Fruit fly (Drosophila melanogaster) whole organism, embryonic: ENCODE results near the gene CG42711.
A peak's percentile ranks its signal among the peaks of the same experiment; 100 is the strongest.

ENCODE experiments used
- CG10431 ChIP-seq: fragments of 200-800 bp; sonication (Bioruptor generic); optimal IDR thresholded peaks from 3 replicates; lab custom pipeline; 2018; ENCODE audit warnings: missing biosample characterization, mild to moderate bottlenecking, missing genetic modification characterization
- CG11247 ChIP-seq: fragments of 200-800 bp; sonication (Bioruptor generic); IDR thresholded peaks from 2 replicates; pipeline ENCODE4 v1.3.6; 2022; ENCODE audit warnings: missing biosample characterization, missing genetic modification characterization
- CG12104 ChIP-seq: fragments of 200-800 bp; sonication (Bioruptor generic); optimal IDR thresholded peaks from 3 replicates; lab custom pipeline; 2016; ENCODE audit warnings: missing biosample characterization, missing genetic modification characterization
- CG1233 ChIP-seq: fragments of 200-800 bp; sonication (Bioruptor generic); optimal IDR thresholded peaks from 4 replicates; lab custom pipeline; 2018; ENCODE audit warnings: missing biosample characterization, mild to moderate bottlenecking, missing genetic modification characterization
- CG13123 ChIP-seq: fragments of 200-800 bp; sonication (Bioruptor generic); optimal IDR thresholded peaks from 2 replicates; lab custom pipeline; 2016; ENCODE audit warnings: missing biosample characterization, missing genetic modification characterization
- CG15514 ChIP-seq: fragments of 200-800 bp; sonication (Bioruptor generic); optimal IDR thresholded peaks from 3 replicates; lab custom pipeline; 2017; ENCODE audit warnings: missing biosample characterization, missing genetic modification characterization, mild to moderate bottlenecking, moderate library complexity, missing genetic modification reagents
- CG16863 ChIP-seq: fragments of 200-800 bp; sonication (Bioruptor generic); optimal IDR thresholded peaks from 3 replicates; lab custom pipeline; 2016; ENCODE audit warnings: missing biosample characterization, missing genetic modification characterization
- CG2678 ChIP-seq: fragments of 200-800 bp; sonication (Bioruptor generic); optimal IDR thresholded peaks from 3 replicates; lab custom pipeline; 2019; ENCODE audit warnings: missing biosample characterization, mild to moderate bottlenecking, missing genetic modification characterization, moderate library complexity
- CG31224 ChIP-seq: fragments of 200-800 bp; sonication (Bioruptor generic); IDR thresholded peaks from 2 replicates; pipeline ENCODE4 v1.3.6; 2022; ENCODE audit warnings: missing biosample characterization, missing genetic modification characterization
- CG3726 ChIP-seq: fragments of 200-800 bp; sonication (Bioruptor generic); IDR thresholded peaks from 3 replicates; pipeline ENCODE4, ENCODE4 v1.3.6; 2022; ENCODE audit warnings: missing biosample characterization, missing genetic modification characterization
- CG6654 ChIP-seq: fragments of 200-800 bp; sonication (Bioruptor generic); optimal IDR thresholded peaks from 2 replicates; lab custom pipeline; 2017; ENCODE audit warnings: missing biosample characterization, mild to moderate bottlenecking, missing genetic modification characterization
- CG8944 ChIP-seq: fragments of 200-800 bp; sonication (Bioruptor generic); optimal IDR thresholded peaks from 3 replicates; lab custom pipeline; 2016; ENCODE audit warnings: missing biosample characterization, missing genetic modification characterization
- CG9437 ChIP-seq: fragments of 200-800 bp; sonication (Bioruptor generic); optimal IDR thresholded peaks from 2 replicates; lab custom pipeline; 2018; ENCODE audit warnings: missing biosample characterization, mild to moderate bottlenecking, missing genetic modification characterization
- Camta ChIP-seq: fragments of 200-800 bp; sonication (Bioruptor generic); optimal IDR thresholded peaks from 2 replicates; lab custom pipeline; 2016; ENCODE audit warnings: missing biosample characterization, missing genetic modification characterization
- Dip2 ChIP-seq: fragments of 200-800 bp; sonication (Bioruptor generic); IDR thresholded peaks from 2 replicates; pipeline ENCODE4 v1.3.6; 2022; ENCODE audit warnings: missing biosample characterization, missing genetic modification characterization
- Dp ChIP-seq: fragments of 200-800 bp; sonication (Bioruptor generic); optimal IDR thresholded peaks from 2 replicates; lab custom pipeline; 2018; ENCODE audit warnings: missing biosample characterization, mild to moderate bottlenecking, missing genetic modification characterization, moderate library complexity
- Max ChIP-seq: fragments of 200-800 bp; sonication (Bioruptor generic); optimal IDR thresholded peaks from 2 replicates; lab custom pipeline; 2016; ENCODE audit warnings: missing biosample characterization, mild to moderate bottlenecking, missing genetic modification characterization
- NC2β ChIP-seq: fragments of 200-800 bp; sonication (Bioruptor generic); optimal IDR thresholded peaks from 2 replicates; lab custom pipeline; 2016; ENCODE audit warnings: missing biosample characterization, missing genetic modification characterization
- Sox102F ChIP-seq: fragments of 200-800 bp; sonication (Bioruptor generic); optimal IDR thresholded peaks from 2 replicates; lab custom pipeline; 2018; ENCODE audit warnings: missing biosample characterization, mild to moderate bottlenecking, missing genetic modification characterization, moderate library complexity
- Spps ChIP-seq: fragments of 200-800 bp; sonication (Bioruptor generic); optimal IDR thresholded peaks from 2 replicates; lab custom pipeline; 2018; ENCODE audit warnings: missing biosample characterization, mild to moderate bottlenecking, missing genetic modification characterization
- Sry-β ChIP-seq: fragments of 200-800 bp; sonication (Bioruptor generic); optimal IDR thresholded peaks from 2 replicates; lab custom pipeline; 2018; ENCODE audit warnings: missing biosample characterization, mild to moderate bottlenecking, missing genetic modification characterization, moderate library complexity
- ato ChIP-seq: fragments of 200-800 bp; sonication (Bioruptor generic); IDR thresholded peaks from 2 replicates; pipeline ENCODE4 v1.3.6; 2022; ENCODE audit warnings: missing biosample characterization, missing genetic modification characterization; ENCODE audit not compliant: partially characterized antibody
- caup ChIP-seq: fragments of 200-800 bp; sonication (Bioruptor generic); optimal IDR thresholded peaks from 3 replicates; lab custom pipeline; 2017; ENCODE audit warnings: missing biosample characterization, mild to moderate bottlenecking, missing genetic modification characterization, moderate library complexity; ENCODE audit not compliant: severe bottlenecking
- chn ChIP-seq: fragments of 200-800 bp; sonication (Bioruptor generic); optimal IDR thresholded peaks from 2 replicates; lab custom pipeline; 2016; ENCODE audit warnings: missing biosample characterization, missing genetic modification characterization
- danr ChIP-seq: fragments of 200-800 bp; sonication (Bioruptor generic); IDR thresholded peaks from 2 replicates; pipeline ENCODE4 v1.3.6; 2022; ENCODE audit warnings: missing biosample characterization, missing genetic modification characterization
- dimm ChIP-seq: fragments of 200-800 bp; sonication (Bioruptor generic); IDR thresholded peaks from 2 replicates; pipeline ENCODE4 v1.3.6; 2022; ENCODE audit warnings: missing biosample characterization, missing genetic modification characterization
- disco-r ChIP-seq: fragments of 200-800 bp; sonication (Bioruptor generic); optimal IDR thresholded peaks from 2 replicates; lab custom pipeline; 2016; ENCODE audit warnings: missing biosample characterization, missing genetic modification characterization
- dmrt11E ChIP-seq: fragments of 200-800 bp; sonication (Bioruptor generic); optimal IDR thresholded peaks from 3 replicates; lab custom pipeline; 2018; ENCODE audit warnings: missing biosample characterization, mild to moderate bottlenecking, missing genetic modification characterization, moderate library complexity
- esg ChIP-seq: fragments of 200-800 bp; sonication (Bioruptor generic); conservative IDR thresholded peaks from 2 replicates; pipeline ENCODE4 v1.3.6; 2022; ENCODE audit warnings: missing biosample characterization, missing genetic modification characterization
- fd64A ChIP-seq: fragments of 200-800 bp; sonication (Bioruptor generic); optimal IDR thresholded peaks from 3 replicates; lab custom pipeline; 2018; ENCODE audit warnings: missing biosample characterization, mild to moderate bottlenecking, missing genetic modification characterization
- fru ChIP-seq: fragments of >200 bp; optimal IDR thresholded peaks from 2 replicates; lab custom pipeline; 2017
- grn ChIP-seq: fragments of 200-800 bp; sonication (Bioruptor generic); optimal IDR thresholded peaks from 3 replicates; lab custom pipeline; 2017; ENCODE audit warnings: missing biosample characterization, missing genetic modification characterization
- gro ChIP-seq: fragments of 200-800 bp; sonication (Bioruptor generic); optimal IDR thresholded peaks from 2 replicates; lab custom pipeline; 2016; ENCODE audit warnings: missing biosample characterization, missing genetic modification characterization
- ind ChIP-seq: fragments of 200-800 bp; sonication (Bioruptor generic); optimal IDR thresholded peaks from 3 replicates; lab custom pipeline; 2016; ENCODE audit warnings: missing biosample characterization, missing genetic modification characterization
- klu ChIP-seq: fragments of 200-800 bp; sonication (Bioruptor generic); IDR thresholded peaks from 2 replicates; pipeline ENCODE4 v1.3.6; 2022; ENCODE audit warnings: missing biosample characterization, missing genetic modification characterization
- kni ChIP-seq: fragments of 200-800 bp; sonication (Bioruptor generic); optimal IDR thresholded peaks from 3 replicates; lab custom pipeline; 2017; ENCODE audit warnings: mild to moderate bottlenecking, missing biosample characterization, missing genetic modification reagents, missing genetic modification characterization
- luna ChIP-seq: fragments of 200-800 bp; sonication (Bioruptor generic); optimal IDR thresholded peaks from 2 replicates; lab custom pipeline; 2016; ENCODE audit warnings: missing biosample characterization, missing genetic modification characterization
- mirr ChIP-seq: fragments of 200-800 bp; sonication (Bioruptor generic); optimal IDR thresholded peaks from 3 replicates; lab custom pipeline; 2018; ENCODE audit warnings: missing biosample characterization, mild to moderate bottlenecking, missing genetic modification characterization
- pan ChIP-seq, 4 experiments: fragments of >200 bp in 3 of 4; fragments of 200-800 bp in 1 of 4; sonication (Bioruptor generic) in 1 of 4; optimal IDR thresholded peaks in 3 of 4; IDR thresholded peaks in 1 of 4; 2 replicates each; pipeline versions ENCODE4 v1.3.6 to Lab custom; 2017 to 2022; ENCODE audit warnings: missing biosample characterization in 2 of 4, missing genetic modification characterization in 2 of 4, mixed read lengths in 1 of 4
- pita ChIP-seq: fragments of 200-800 bp; sonication (Bioruptor generic); optimal IDR thresholded peaks from 2 replicates; lab custom pipeline; 2017; ENCODE audit warnings: missing biosample characterization, mild to moderate bottlenecking, missing genetic modification characterization
- pum ChIP-seq: fragments of 200-800 bp; sonication (Bioruptor generic); optimal IDR thresholded peaks from 2 replicates; lab custom pipeline; 2016; ENCODE audit warnings: missing biosample characterization, missing genetic modification characterization
- run ChIP-seq: fragments of 200-800 bp; sonication (Bioruptor generic); optimal IDR thresholded peaks from 3 replicates; lab custom pipeline; 2018; ENCODE audit warnings: missing biosample characterization, mild to moderate bottlenecking, missing genetic modification characterization
- sc ChIP-seq, 3 experiments: fragments of >200 bp in 2 of 3; fragments of 200-800 bp in 1 of 3; sonication (Bioruptor generic) in 1 of 3; optimal IDR thresholded peaks; 2 replicates in 2 of 3; 3 replicates in 1 of 3; lab custom pipeline; 2017; ENCODE audit warnings: mild to moderate bottlenecking in 1 of 3, missing biosample characterization in 1 of 3, missing genetic modification characterization in 1 of 3, missing genetic modification reagents in 1 of 3
- ssp ChIP-seq: fragments of 200-800 bp; sonication (Bioruptor generic); IDR thresholded peaks from 2 replicates; pipeline ENCODE4 v1.3.6; 2022; ENCODE audit warnings: missing biosample characterization, missing genetic modification characterization
- tx ChIP-seq: fragments of 200-800 bp; sonication (Bioruptor generic); optimal IDR thresholded peaks from 2 replicates; lab custom pipeline; 2016; ENCODE audit warnings: missing biosample characterization, missing genetic modification characterization
- unpg ChIP-seq: fragments of 200-800 bp; sonication (Bioruptor generic); optimal IDR thresholded peaks from 3 replicates; lab custom pipeline; 2018; ENCODE audit warnings: missing biosample characterization, mild to moderate bottlenecking, missing genetic modification characterization, moderate library complexity

Gene CG42711

dm6 chr2L:13905848-13906585 lies 25.1 kb downstream of the CG42711 start (continued):
- peak; percentile 66 for TF ChIP-seq run (tag; lab: Kevin White, UChicago)
- no peak for TF ChIP-seq tx (GFP tag; lab: Kevin White, UChicago)
- peak; percentile 34 for TF ChIP-seq dmrt11E (tag; lab: Kevin White, UChicago)
- TF ChIP-seq CG2678 = no peak
- no peak for TF ChIP-seq luna (GFP tag; lab: Kevin White, UChicago)

- no peak for TF ChIP-seq pum (GFP tag; lab: Kevin White, UChicago)
- no peak for TF ChIP-seq pita (GFP tag; lab: Kevin White, UChicago)
- TF ChIP-seq Dip2 (GFP tag; lab: Robert Waterston, UW) = no peak
- no peak for TF ChIP-seq dimm (GFP tag; lab: Robert Waterston, UW)
- no peak for TF ChIP-seq grn (GFP tag; lab: Kevin White, UChicago)
- TF ChIP-seq Spps (tag; lab: Kevin White, UChicago) = no peak
- no peak for TF ChIP-seq CG10431 (GFP tag; lab: Kevin White, UChicago)
- no peak for TF ChIP-seq ssp (GFP tag; lab: Robert Waterston, UW)
- TF ChIP-seq sc (optimal IDR thresholded peaks at IDR 0.05; lab: Kevin White, UChicago) = no peak
- TF ChIP-seq sc (GFP tag; optimal IDR thresholded peaks at IDR 0.05; lab: Kevin White, UChicago) = no peak
- TF ChIP-seq Max (GFP tag; lab: Kevin White, UChicago) = no peak
- TF ChIP-seq ind = no peak
- no peak for TF ChIP-seq esg (GFP tag; lab: Robert Waterston, UW)
- TF ChIP-seq CG12104 (GFP tag; lab: Kevin White, UChicago) = peak; percentile 22
- TF ChIP-seq CG11247 = peak; percentile 66
- TF ChIP-seq fru = no peak
- TF ChIP-seq mirr (GFP tag; lab: Kevin White, UChicago) = no peak
- TF ChIP-seq chn (GFP tag; lab: Kevin White, UChicago) = no peak
- TF ChIP-seq kni (GFP tag; lab: Kevin White, UChicago) = peak; percentile 10
- TF ChIP-seq Sry-β (GFP tag; lab: Kevin White, UChicago) = no peak
- TF ChIP-seq pan (optimal IDR thresholded peaks at IDR 0.05; lab: Kevin White, UChicago) = no peak
- no peak for TF ChIP-seq pan (GFP tag; optimal IDR thresholded peaks at IDR 0.05 in 1 of 2, IDR thresholded peaks at IDR 0.05 in 1 of 2)
- TF ChIP-seq danr (GFP tag; lab: Robert Waterston, UW) = no peak
- no peak for TF ChIP-seq klu (GFP tag; lab: Robert Waterston, UW)
- no peak for TF ChIP-seq CG1233 (GFP tag; lab: Kevin White, UChicago)
- TF ChIP-seq NC2β = no peak
- TF ChIP-seq disco-r (GFP tag; lab: Kevin White, UChicago) = no peak
- no peak for TF ChIP-seq fd64A (GFP tag; lab: Kevin White, UChicago)
- no peak for TF ChIP-seq CG16863
- no peak for TF ChIP-seq Dp (GFP tag; lab: Kevin White, UChicago)
- TF ChIP-seq CG3726 (GFP tag; lab: Robert Waterston, UW) = no peak
- no peak for TF ChIP-seq ato (GFP tag; lab: Robert Waterston, UW)
- TF ChIP-seq CG31224 (GFP tag; lab: Robert Waterston, UW) = 0 out of 2 replicates have a peak, but pooled peaks have one; percentile 11
- no peak for TF ChIP-seq CG9437 (GFP tag; lab: Kevin White, UChicago)
- TF ChIP-seq Sox102F = no peak
- TF ChIP-seq CG15514 = peak; percentile 19
- no peak for TF ChIP-seq Camta (GFP tag; lab: Kevin White, UChicago)
- no peak for TF ChIP-seq CG13123
- peak; percentile 54 for TF ChIP-seq unpg
- peak; percentile 8 for TF ChIP-seq caup (GFP tag; lab: Kevin White, UChicago)
- TF ChIP-seq luna (GFP tag; lab: Kevin White, UChicago) = no peak
- no peak for TF ChIP-seq CG8944 (GFP tag; lab: Kevin White, UChicago)
- TF ChIP-seq gro (GFP tag; lab: Kevin White, UChicago) = peak; percentile 56
- TF ChIP-seq CG6654 (GFP tag; lab: Kevin White, UChicago) = no peak
Observed at dm6 chr2L:13905072-13905847, 25.9 kb downstream of the CG42711 start, which contains the start of gene Ance. Gene Ance (plus strand): TSS chr2L:13905645.
